Worm (Caenorhabditis elegans) whole organism, dauer: ENCODE results near the gene fbxa-104.

Experiments used
- unc-62 ChIP-seq: sonication (generic microtip); optimal IDR thresholded peaks from 2 replicates; lab custom pipeline; 2017; ENCODE audit warnings: missing biosample characterization, missing genetic modification reagents, missing genetic modification characterization

Gene fbxa-104

ce11 chrV:15423601-15424000, at the start of gene fbxa-104:
TSS of gene fbxa-104 (minus strand) at chrV:15423683.
- TF ChIP-seq unc-62: no peak

- no peak for TF ChIP-seq unc-62
These were observed 47.5 kb upstream of the fbxa-104 start, which contains the start of gene dpf-1 for ce11 chrV:15471029-15471428. TSS of gene dpf-1 (plus strand) at chrV:15471329.

DNA sequence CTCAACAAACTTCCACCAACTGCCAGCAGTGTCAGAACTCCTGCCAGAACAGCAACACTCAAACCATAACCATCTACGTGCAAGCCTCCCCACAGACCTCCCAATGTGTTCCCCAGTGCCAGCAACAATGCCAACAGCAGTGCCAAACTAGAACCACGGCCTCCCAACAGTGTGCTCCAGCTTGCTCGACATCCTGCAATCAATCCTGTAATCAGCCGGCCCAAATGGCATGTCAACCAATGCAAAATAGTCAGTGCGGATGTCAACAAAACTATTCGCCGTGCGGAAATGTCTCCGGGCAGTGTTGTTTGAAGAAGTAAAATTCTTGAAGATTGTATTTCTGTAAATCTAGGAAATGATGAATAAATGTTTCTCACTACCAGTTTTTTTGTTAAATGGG, 43.2 kb upstream of the fbxa-104 start:
- TF ChIP-seq unc-62: no peak

DNA sequence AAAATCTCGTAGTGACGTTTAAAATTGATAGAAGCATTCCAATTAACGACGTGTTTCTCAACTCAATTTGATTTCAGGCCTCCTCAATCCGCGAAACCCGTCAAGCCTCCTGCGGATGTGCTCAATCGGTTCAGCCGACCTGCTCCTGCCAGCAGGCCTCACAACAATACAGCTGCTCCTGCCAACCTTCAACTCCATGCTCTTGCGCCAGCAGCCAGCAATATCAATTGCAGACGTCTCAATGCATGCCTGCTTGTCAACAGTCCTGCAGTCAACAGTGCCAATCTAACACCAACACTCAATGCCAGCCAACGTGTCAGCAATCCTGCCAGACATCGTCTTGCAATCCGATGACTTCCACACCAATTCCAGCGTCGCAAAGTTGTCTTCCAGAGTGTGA, 42.5 kb upstream of the fbxa-104 start:
- no peak for TF ChIP-seq unc-62

DNA sequence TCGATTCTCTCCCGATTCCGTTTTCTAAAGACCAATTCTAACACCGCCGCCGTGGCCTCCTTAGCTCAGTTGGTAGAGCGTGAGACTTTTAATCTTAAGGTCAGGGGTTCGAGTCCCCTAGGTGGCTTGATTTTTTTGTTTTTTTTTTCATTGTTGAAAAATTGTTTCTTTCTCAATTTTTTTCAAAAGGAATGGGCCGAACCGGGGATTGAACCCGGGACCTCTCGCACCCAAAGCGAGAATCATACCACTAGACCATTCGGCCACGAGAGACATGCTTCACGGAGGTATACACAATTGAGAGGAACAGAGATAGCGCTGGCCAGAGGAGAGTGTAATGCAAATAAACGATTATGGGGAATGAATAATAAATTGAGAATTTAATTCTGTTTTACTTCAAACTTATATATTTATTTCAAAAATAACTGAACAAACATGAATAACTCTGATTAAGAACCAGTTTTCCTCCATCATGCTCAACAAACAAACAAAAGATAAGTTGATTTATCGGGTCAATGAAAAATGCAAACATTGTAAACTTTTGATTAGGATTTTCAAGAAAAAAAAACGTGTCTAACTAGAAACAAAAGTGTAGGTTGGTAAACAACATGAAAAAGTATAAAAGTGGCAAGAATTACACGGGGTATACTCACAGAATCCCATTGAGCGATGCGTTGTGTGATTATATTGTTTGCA, 41.7 kb upstream of the fbxa-104 start, which contains the start of gene pqn-71:
Gene pqn-71 (plus strand): TSS at position 646 of the 696 bp plus-strand sequence.
- TF ChIP-seq unc-62: no peak

DNA sequence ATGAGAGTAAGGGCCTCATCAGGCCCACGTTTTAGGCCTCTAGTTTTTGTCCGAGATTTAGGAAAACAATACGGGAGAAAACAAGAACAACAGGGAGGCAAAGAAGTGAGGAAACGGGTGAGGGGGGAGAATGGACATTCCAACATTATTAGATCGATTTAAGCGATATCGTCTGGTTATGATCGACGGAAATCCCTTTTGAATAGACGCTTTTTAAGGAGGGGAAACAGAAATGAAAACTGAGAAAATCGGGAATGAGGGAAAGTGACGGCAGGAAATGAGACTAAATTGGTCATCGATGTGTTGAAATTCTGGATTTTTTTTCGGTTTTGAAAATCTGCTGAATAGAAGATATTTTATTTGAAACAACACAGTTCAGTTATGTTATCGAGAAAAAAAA, 40.9 kb upstream of the fbxa-104 start, which contains the start of gene rocf-1:
Gene rocf-1 (minus strand): TSS at position 101 of the 400 bp plus-strand sequence.
- no peak for TF ChIP-seq unc-62

DNA sequence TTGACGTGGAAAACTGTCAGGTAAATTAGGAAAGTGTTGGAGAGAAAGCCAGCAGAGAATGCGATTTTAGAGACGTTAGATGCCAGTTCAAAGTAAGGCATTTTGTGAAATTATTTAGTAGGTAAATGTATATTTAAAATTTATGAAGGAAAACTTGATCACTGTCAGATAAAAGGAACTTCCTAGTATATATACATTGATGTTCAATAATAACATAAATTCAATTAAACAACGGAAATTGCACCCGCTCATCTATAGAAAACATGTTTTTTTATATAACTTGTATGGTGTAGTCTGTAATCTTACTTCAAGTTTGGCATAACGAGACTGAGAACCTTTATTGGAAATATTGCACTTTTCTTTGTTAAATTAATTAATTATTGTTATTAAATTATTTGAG, 35.6 kb upstream of the fbxa-104 start, which contains the start of gene str-71:
Gene str-71 (minus strand): TSS at position 101 of the 400 bp plus-strand sequence.
- no peak for TF ChIP-seq unc-62

DNA sequence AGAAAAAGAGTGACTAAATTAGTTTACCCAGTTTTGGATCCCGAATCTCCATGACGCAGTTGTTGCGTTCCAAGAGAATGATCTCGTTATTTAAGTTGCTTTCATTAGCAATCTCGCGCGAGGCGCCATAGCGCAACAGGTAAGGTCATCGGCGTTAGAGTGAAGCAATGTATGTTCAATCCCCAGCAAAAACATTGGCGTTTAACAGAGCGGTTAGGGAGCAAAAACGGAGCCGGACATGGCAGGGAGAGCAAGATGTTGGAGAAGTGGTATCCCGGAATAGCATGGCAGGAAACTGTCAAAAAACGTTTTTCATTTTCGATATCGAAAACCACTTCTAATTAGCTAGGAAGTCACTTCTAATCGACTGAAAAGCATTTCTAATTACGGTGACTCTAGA, 30.8 kb upstream of the fbxa-104 start:
- no peak for TF ChIP-seq unc-62

ce11 chrV:15451421-15451820, 27.9 kb upstream of the fbxa-104 start, which contains the start of gene srw-33:
TSS of gene srw-33 (minus strand) at chrV:15451521.
- TF ChIP-seq unc-62: no peak

DNA sequence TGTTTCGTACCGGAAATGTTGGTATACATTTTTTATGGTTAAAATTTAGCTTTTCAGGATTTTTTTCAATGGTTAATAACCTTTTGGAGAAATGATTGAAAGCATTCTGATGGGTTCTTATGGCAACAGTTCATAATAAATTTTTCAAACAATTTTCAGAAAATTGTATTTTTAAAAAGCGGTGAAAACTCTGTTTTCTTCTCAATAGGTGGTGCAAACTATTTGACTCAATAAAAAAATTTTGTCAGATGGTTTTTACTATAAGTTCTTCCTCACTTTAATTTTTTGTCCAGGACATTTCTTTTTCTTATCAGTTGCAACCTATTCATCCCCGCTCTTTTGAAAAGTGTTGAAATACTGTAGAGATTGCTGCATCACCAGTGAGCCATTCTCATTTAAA, 25.4 kb upstream of the fbxa-104 start, which contains the start of gene T26H5.14:
Gene T26H5.14 (plus strand): TSS at position 301 of the 400 bp plus-strand sequence.
- no peak for TF ChIP-seq unc-62

ce11 chrV:15448408-15448807, 24.9 kb upstream of the fbxa-104 start, which contains the start of gene T26H5.4:
TSS of gene T26H5.4 (minus strand) at chrV:15448701.
- no peak for TF ChIP-seq unc-62

DNA sequence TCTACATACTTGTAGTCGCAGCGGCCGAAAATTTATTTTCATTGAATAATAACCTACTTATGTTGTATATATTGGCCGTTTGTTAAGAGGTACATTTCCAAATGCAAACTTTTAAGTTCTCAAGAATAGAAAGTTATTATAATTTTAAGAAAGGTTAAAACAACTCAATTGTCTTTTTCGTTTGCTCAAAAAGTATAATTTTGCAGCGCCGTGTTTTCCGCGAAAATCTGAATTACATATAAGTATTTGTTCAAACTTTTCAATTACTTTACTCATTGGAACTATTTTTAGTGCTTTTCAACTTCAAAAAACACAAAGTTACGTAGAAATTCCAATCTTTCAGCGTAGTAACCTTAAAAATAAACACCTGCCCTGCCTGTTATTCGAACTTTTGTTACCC, 22.0 kb upstream of the fbxa-104 start, which contains the start of gene srh-239:
Gene srh-239 (plus strand): TSS at position 301 of the 400 bp plus-strand sequence.
- no peak for TF ChIP-seq unc-62

DNA sequence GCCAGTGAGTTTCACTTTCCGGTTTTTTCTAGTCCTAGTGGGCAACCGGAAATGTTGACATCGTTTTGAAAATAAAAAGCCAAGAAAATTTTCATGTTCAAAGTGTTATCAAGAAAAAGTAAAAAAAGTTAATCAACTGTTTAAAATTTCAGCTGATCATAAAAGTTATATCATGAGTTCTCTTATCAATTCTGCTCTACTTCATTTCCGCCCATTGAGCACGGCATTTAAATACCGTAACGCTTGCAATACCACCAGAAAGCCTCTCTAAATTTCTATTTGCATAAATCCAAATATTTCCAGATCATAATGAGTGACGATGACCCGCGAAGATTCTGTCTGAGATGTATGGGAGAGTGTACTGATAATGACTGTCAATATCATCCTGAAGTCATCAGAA, 21.1 kb upstream of the fbxa-104 start, which contains the start of gene T26H5.9:
Gene T26H5.9 (plus strand): TSS at position 302 of the 400 bp plus-strand sequence.
- no peak for TF ChIP-seq unc-62

- no peak for TF ChIP-seq unc-62
These were observed 20.7 kb upstream of the fbxa-104 start, which contains the start of gene T26H5.11 for ce11 chrV:15444188-15444587. TSS of gene T26H5.11 (minus strand) at chrV:15444288.

DNA sequence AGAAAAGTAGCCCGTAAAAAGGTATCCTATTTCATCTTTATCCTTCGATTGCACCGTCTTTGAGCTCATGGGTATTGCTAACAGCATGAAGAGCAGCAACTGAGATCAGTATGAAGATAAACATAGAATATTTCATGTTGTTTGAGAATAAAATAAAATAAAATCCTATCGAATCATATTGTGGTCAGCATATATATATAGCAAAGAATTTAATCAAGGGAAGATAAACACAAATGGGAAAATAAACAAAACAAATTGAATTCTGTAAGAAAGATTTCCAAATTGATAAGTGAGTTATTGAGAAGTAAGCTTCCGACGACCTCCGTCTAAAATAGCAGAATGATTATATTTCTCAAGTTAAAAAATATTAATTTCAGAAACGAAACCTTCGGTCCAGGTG, 20.2 kb upstream of the fbxa-104 start, which contains the start of gene T26H5.10:
Gene T26H5.10 (minus strand): TSS at position 101 of the 400 bp plus-strand sequence.
- TF ChIP-seq unc-62: no peak

- no peak for TF ChIP-seq unc-62
These were observed 18.9 kb upstream of the fbxa-104 start for ce11 chrV:15442384-15442783.

ce11 chrV:15436133-15436532, 12.7 kb upstream of the fbxa-104 start:
- TF ChIP-seq unc-62: no peak

DNA sequence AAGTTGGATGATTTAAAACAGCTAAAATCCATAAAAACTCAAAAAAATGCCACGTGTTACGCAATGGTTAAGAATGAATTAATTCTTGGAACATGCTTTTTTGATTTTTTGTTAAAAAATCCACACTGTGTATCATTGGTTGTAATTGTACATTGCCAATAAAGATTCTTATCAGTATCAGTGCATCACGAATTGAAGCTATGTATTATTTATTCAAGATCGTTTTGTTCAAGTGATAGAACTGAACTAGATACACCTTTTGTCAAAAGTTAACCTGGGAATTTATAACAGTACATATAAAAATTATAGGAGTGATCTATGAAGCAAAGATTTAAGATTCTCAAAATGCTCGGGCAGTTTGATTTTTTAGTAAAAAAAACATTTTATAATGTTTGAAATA, 11.2 kb upstream of the fbxa-104 start:
- no peak for TF ChIP-seq unc-62
